Worm (Caenorhabditis elegans) whole organism, L2 larva: Measurements from ENCODE around the gene xtr-1.

ENCODE experiments used
- C34F6.9 ChIP-seq: fragments of 150-350 bp; optimal IDR thresholded peaks from 2 replicates; lab custom pipeline; 2014; ENCODE audit warnings: missing biosample characterization, missing genetic modification characterization
- F13H6.1 ChIP-seq: sonication (generic microtip); optimal IDR thresholded peaks from 2 replicates; lab custom pipeline; 2016; ENCODE audit warnings: missing genetic modification characterization, missing compliant biosample characterization
- Y55F3AM.14 ChIP-seq: fragments of 200-800 bp; sonication (Bioruptor generic); optimal IDR thresholded peaks from 2 replicates; lab custom pipeline; 2018; ENCODE audit warnings: mild to moderate bottlenecking, missing genetic modification characterization, missing compliant biosample characterization
- ZK546.5 ChIP-seq: sonication (generic microtip); optimal IDR thresholded peaks from 2 replicates; lab custom pipeline; 2017; ENCODE audit warnings: missing biosample characterization, missing genetic modification characterization
- alr-1 ChIP-seq: fragments of 150-350 bp; optimal IDR thresholded peaks from 2 replicates; lab custom pipeline; 2014; ENCODE audit warnings: missing biosample characterization, missing genetic modification characterization
- aly-2 ChIP-seq: fragments of 150-350 bp; optimal IDR thresholded peaks from 2 replicates; lab custom pipeline; 2014; ENCODE audit warnings: missing biosample characterization, missing genetic modification characterization
- ama-1 ChIP-seq: fragments of 150-350 bp; optimal IDR thresholded peaks from 2 replicates; lab custom pipeline; 2018; ENCODE audit warnings: inconsistent platforms
- blmp-1 ChIP-seq: sonication (generic microtip); optimal IDR thresholded peaks from 2 replicates; lab custom pipeline; 2017; ENCODE audit warnings: missing genetic modification characterization, mild to moderate bottlenecking, missing compliant biosample characterization, antibody characterized with exemption, moderate library complexity; ENCODE audit not compliant: insufficient read depth
- ceh-16 ChIP-seq: fragments of 150-350 bp; optimal IDR thresholded peaks from 2 replicates; lab custom pipeline; 2014; ENCODE audit warnings: missing biosample characterization, missing genetic modification characterization
- ceh-82 ChIP-seq: fragments of 150-350 bp; optimal IDR thresholded peaks from 2 replicates; lab custom pipeline; 2014; ENCODE audit warnings: missing biosample characterization, missing genetic modification characterization
- crh-2 ChIP-seq: sonication (generic microtip); optimal IDR thresholded peaks from 2 replicates; lab custom pipeline; 2017; ENCODE audit warnings: missing biosample characterization, missing genetic modification characterization
- dmd-4 ChIP-seq: sonication (generic microtip); optimal IDR thresholded peaks from 2 replicates; lab custom pipeline; 2017; ENCODE audit warnings: missing biosample characterization, missing genetic modification characterization
- egl-27 ChIP-seq: sonication (generic microtip); optimal IDR thresholded peaks from 3 replicates; lab custom pipeline; 2017; ENCODE audit warnings: missing biosample characterization, missing genetic modification reagents, missing genetic modification characterization
- elt-1 ChIP-seq: fragments of 150-350 bp; optimal IDR thresholded peaks from 2 replicates; lab custom pipeline; 2014; ENCODE audit warnings: missing biosample characterization, missing genetic modification characterization
- fos-1 ChIP-seq: fragments of 150-350 bp; optimal IDR thresholded peaks from 2 replicates; lab custom pipeline; 2014; ENCODE audit warnings: missing biosample characterization, missing genetic modification characterization
- gmeb-1 ChIP-seq: fragments of 150-350 bp; optimal IDR thresholded peaks from 2 replicates; lab custom pipeline; 2014; ENCODE audit warnings: missing biosample characterization, missing genetic modification characterization
- lin-13 ChIP-seq: fragments of 150-350 bp; optimal IDR thresholded peaks from 2 replicates; lab custom pipeline; 2014; ENCODE audit warnings: missing biosample characterization, missing genetic modification reagents, missing genetic modification characterization
- lin-39 ChIP-seq: fragments of 150-350 bp; optimal IDR thresholded peaks from 2 replicates; lab custom pipeline; 2014; ENCODE audit warnings: missing biosample characterization, missing genetic modification reagents, missing genetic modification characterization
- lsy-2 ChIP-seq, 2 experiments: fragments of 150-350 bp in 1 of 2; sonication (generic microtip) in 1 of 2; optimal IDR thresholded peaks; 2 replicates each; lab custom pipeline; 2014 to 2017; ENCODE audit warnings: missing biosample characterization in 2 of 2, missing genetic modification characterization in 2 of 2
- mab-5 ChIP-seq: fragments of 150-350 bp; optimal IDR thresholded peaks from 2 replicates; lab custom pipeline; 2014; ENCODE audit warnings: missing biosample characterization, missing genetic modification characterization
- mbf-1 ChIP-seq: sonication (generic microtip); optimal IDR thresholded peaks from 2 replicates; lab custom pipeline; 2017; ENCODE audit warnings: missing biosample characterization, missing genetic modification characterization
- mdl-1 ChIP-seq, 2 experiments: fragments of 150-350 bp in 1 of 2; sonication (generic microtip) in 1 of 2; optimal IDR thresholded peaks; 2 replicates each; lab custom pipeline; 2017; ENCODE audit warnings: missing biosample characterization in 2 of 2, missing genetic modification characterization in 2 of 2
- nhr-10 ChIP-seq: sonication (generic microtip); optimal IDR thresholded peaks from 2 replicates; lab custom pipeline; 2017; ENCODE audit warnings: missing biosample characterization, missing genetic modification characterization
- nhr-12 ChIP-seq: fragments of 150-350 bp; optimal IDR thresholded peaks from 2 replicates; lab custom pipeline; 2014; ENCODE audit warnings: missing biosample characterization, missing genetic modification characterization
- nhr-129 ChIP-seq: fragments of 150-350 bp; optimal IDR thresholded peaks from 2 replicates; lab custom pipeline; 2014; ENCODE audit warnings: missing biosample characterization, missing genetic modification characterization
- nhr-21 ChIP-seq: fragments of 150-350 bp; optimal IDR thresholded peaks from 2 replicates; lab custom pipeline; 2014; ENCODE audit warnings: missing biosample characterization, missing genetic modification characterization
- nhr-237 ChIP-seq: fragments of 150-350 bp; optimal IDR thresholded peaks from 2 replicates; lab custom pipeline; 2014; ENCODE audit warnings: missing biosample characterization, missing genetic modification characterization
- nhr-25 ChIP-seq: fragments of 150-350 bp; sonication (generic microtip); optimal IDR thresholded peaks from 3 replicates; lab custom pipeline; 2014; ENCODE audit warnings: missing biosample characterization, missing genetic modification characterization
- nhr-77 ChIP-seq: fragments of 150-350 bp; optimal IDR thresholded peaks from 2 replicates; lab custom pipeline; 2014; ENCODE audit warnings: missing biosample characterization, missing genetic modification characterization
- sem-4 ChIP-seq: fragments of 150-350 bp; optimal IDR thresholded peaks from 2 replicates; lab custom pipeline; 2014; ENCODE audit warnings: missing biosample characterization, missing genetic modification reagents, missing genetic modification characterization
- snpc-4 ChIP-seq: fragments of 150-350 bp; optimal IDR thresholded peaks from 2 replicates; lab custom pipeline; 2014; ENCODE audit warnings: missing biosample characterization, missing genetic modification characterization
- unc-39 ChIP-seq: fragments of 150-350 bp; optimal IDR thresholded peaks from 2 replicates; lab custom pipeline; 2014; ENCODE audit warnings: missing biosample characterization, missing genetic modification characterization
- unc-55 ChIP-seq: fragments of 150-350 bp; sonication (generic microtip); optimal IDR thresholded peaks from 3 replicates; lab custom pipeline; 2014; ENCODE audit warnings: missing biosample characterization, missing genetic modification reagents, missing genetic modification characterization
- unc-62 ChIP-seq: fragments of 150-350 bp; optimal IDR thresholded peaks from 2 replicates; lab custom pipeline; 2014; ENCODE audit warnings: missing biosample characterization, missing genetic modification reagents, missing genetic modification characterization
- ztf-1 ChIP-seq: fragments of 200-800 bp; sonication (Bioruptor generic); conservative IDR thresholded peaks from 2 replicates; pipeline ENCODE4 v1.3.6; 2022; ENCODE audit warnings: missing genetic modification characterization, missing compliant biosample characterization
- ztf-11 ChIP-seq: sonication (generic microtip); optimal IDR thresholded peaks from 2 replicates; lab custom pipeline; 2017; ENCODE audit warnings: missing biosample characterization, missing genetic modification characterization
- ztf-4 ChIP-seq: fragments of 150-350 bp; optimal IDR thresholded peaks from 2 replicates; lab custom pipeline; 2014; ENCODE audit warnings: missing biosample characterization, missing genetic modification characterization

The xtr-1 gene

ce11 chrX:11818711-11819110 is 33.9 kb upstream of the xtr-1 start:
- TF ChIP-seq unc-39 (tag; lab: Kevin White, UChicago) (no peak), aly-2 (tag; lab: Kevin White, UChicago) (no peak), nhr-77 (tag; lab: Kevin White, UChicago) (no peak), nhr-129 (tag; lab: Kevin White, UChicago) (peak; percentile 47), lin-39 (tag; lab: Kevin White, UChicago) (no peak), ceh-82 (no peak), sem-4 (no peak), egl-27 (tag; lab: Kevin White, UChicago) (no peak), nhr-237 (no peak), crh-2 (tag; lab: Kevin White, UChicago) (no peak), lsy-2 (tag; optimal IDR thresholded peaks at IDR 0.05; lab: Kevin White, UChicago) (no peak), unc-55 (GFP tag; lab: Kevin White, UChicago) (no peak), F13H6.1 (peak; percentile 76), mdl-1 (tag; optimal IDR thresholded peaks at IDR 0.05; lab: Kevin White, UChicago) (no peak), ceh-16 (no peak), ama-1 (lab: Kevin White, UChicago) (no peak), C34F6.9 (tag; lab: Kevin White, UChicago) (peak; percentile 28), snpc-4 (tag; lab: Kevin White, UChicago) (no peak), alr-1 (tag; lab: Kevin White, UChicago) (no peak)
- TF ChIP-seq, all 48 proteins: peak for 3

ce11 chrX:11821159-11821720 is 31.4 kb upstream of the xtr-1 start:
- TF ChIP-seq F13H6.1 (peak; percentile 33), aly-2 (tag; lab: Kevin White, UChicago) (no peak), gmeb-1 (tag; lab: Kevin White, UChicago) (no peak), fos-1 (no peak), dmd-4 (no peak), mdl-1 (tag; optimal IDR thresholded peaks at IDR 0.05; lab: Kevin White, UChicago) (no peak), ztf-11 (tag; lab: Kevin White, UChicago) (no peak), lsy-2 (tag; optimal IDR thresholded peaks at IDR 0.05; lab: Kevin White, UChicago) (no peak), C34F6.9 (tag; lab: Kevin White, UChicago) (peak; percentile 3)

- TF ChIP-seq nhr-77 (tag; lab: Kevin White, UChicago) (no peak), lin-13 (GFP tag; lab: Kevin White, UChicago) (no peak), ceh-82 (no peak), snpc-4 (tag; lab: Kevin White, UChicago) (no peak), unc-55 (GFP tag; lab: Kevin White, UChicago) (no peak), nhr-25 (tag; lab: Kevin White, UChicago) (no peak), sem-4 (no peak), nhr-12 (tag; lab: Kevin White, UChicago) (no peak), lsy-2 (tag; optimal IDR thresholded peaks at IDR 0.05; lab: Kevin White, UChicago) (no peak), blmp-1 (tag; lab: Kevin White, UChicago) (no peak), mdl-1 (tag; optimal IDR thresholded peaks at IDR 0.05; lab: Kevin White, UChicago) (no peak), alr-1 (tag; lab: Kevin White, UChicago) (no peak), Y55F3AM.14 (GFP tag; lab: Kevin White, UChicago) (no peak)
Observed at ce11 chrX:11823704-11824103, 28.9 kb upstream of the xtr-1 start, which contains the start of gene tag-241. tag-241 (plus strand) TSS chrX:11824004.

ce11 chrX:11826892-11827291 is 25.7 kb upstream of the xtr-1 start:
- TF ChIP-seq alr-1 (tag; lab: Kevin White, UChicago) (no peak), mab-5 (tag; lab: Kevin White, UChicago) (no peak), mbf-1 (tag; lab: Kevin White, UChicago) (no peak), ztf-1 (GFP tag; lab: Robert Waterston, UW) (no peak), lin-13 (GFP tag; lab: Kevin White, UChicago) (no peak), mdl-1 (tag; optimal IDR thresholded peaks at IDR 0.05; lab: Kevin White, UChicago) (no peak), lsy-2 (tag; optimal IDR thresholded peaks at IDR 0.05; lab: Kevin White, UChicago) (no peak), crh-2 (tag; lab: Kevin White, UChicago) (no peak)

- TF ChIP-seq unc-55 (GFP tag; lab: Kevin White, UChicago) (no peak), ztf-1 (GFP tag; lab: Robert Waterston, UW) (no peak), nhr-77 (tag; lab: Kevin White, UChicago) (no peak), nhr-237 (no peak), ztf-4 (no peak), ZK546.5 (tag; lab: Kevin White, UChicago) (no peak), fos-1 (no peak), ztf-11 (tag; lab: Kevin White, UChicago) (no peak), nhr-10 (no peak), ceh-16 (no peak), elt-1 (no peak), alr-1 (tag; lab: Kevin White, UChicago) (no peak), nhr-21 (tag; lab: Kevin White, UChicago) (no peak), unc-62 (GFP tag; lab: Kevin White, UChicago) (no peak)
Observed at ce11 chrX:11827528-11827927, 25.1 kb upstream of the xtr-1 start.
